Fruit fly (Drosophila melanogaster) whole organism, embryonic: ENCODE measurements around the gene Hs6st.

ENCODE experiments used
- CG9609 ChIP-seq: fragments of 200-800 bp; sonication (Bioruptor generic); optimal IDR thresholded peaks from 3 replicates; lab custom pipeline; 2016; ENCODE audit warnings: missing biosample characterization, missing genetic modification characterization
- Gug ChIP-seq: fragments of 200-800 bp; sonication (Bioruptor generic); IDR thresholded peaks from 4 replicates; pipeline ENCODE4 v1.3.6; 2022; ENCODE audit warnings: missing biosample characterization, missing genetic modification characterization
- H2.0 ChIP-seq: fragments of 200-800 bp; sonication (Bioruptor generic); IDR thresholded peaks from 2 replicates; pipeline ENCODE4 v1.3.6; 2022; ENCODE audit warnings: missing biosample characterization, missing genetic modification characterization
- br ChIP-seq: fragments of >200 bp; optimal IDR thresholded peaks from 2 replicates; lab custom pipeline; 2017
- chif ChIP-seq, 2 experiments: fragments of 200-800 bp; sonication (Bioruptor generic); optimal IDR thresholded peaks; 3 replicates each; lab custom pipeline; 2016; ENCODE audit warnings: missing biosample characterization in 2 of 2, missing genetic modification characterization in 2 of 2
- dmrt99B ChIP-seq: fragments of 200-800 bp; sonication (Bioruptor generic); optimal IDR thresholded peaks from 2 replicates; lab custom pipeline; 2018; ENCODE audit warnings: missing biosample characterization, mild to moderate bottlenecking, missing genetic modification characterization, moderate library complexity
- pnt ChIP-seq: fragments of 200-800 bp; sonication (Bioruptor generic); optimal IDR thresholded peaks from 3 replicates; lab custom pipeline; 2016; ENCODE audit warnings: missing biosample characterization, missing genetic modification characterization
- zfh2 ChIP-seq: fragments of 200-800 bp; sonication (Bioruptor generic); optimal IDR thresholded peaks from 2 replicates; lab custom pipeline; 2016; ENCODE audit warnings: missing biosample characterization, missing genetic modification characterization

DNA sequence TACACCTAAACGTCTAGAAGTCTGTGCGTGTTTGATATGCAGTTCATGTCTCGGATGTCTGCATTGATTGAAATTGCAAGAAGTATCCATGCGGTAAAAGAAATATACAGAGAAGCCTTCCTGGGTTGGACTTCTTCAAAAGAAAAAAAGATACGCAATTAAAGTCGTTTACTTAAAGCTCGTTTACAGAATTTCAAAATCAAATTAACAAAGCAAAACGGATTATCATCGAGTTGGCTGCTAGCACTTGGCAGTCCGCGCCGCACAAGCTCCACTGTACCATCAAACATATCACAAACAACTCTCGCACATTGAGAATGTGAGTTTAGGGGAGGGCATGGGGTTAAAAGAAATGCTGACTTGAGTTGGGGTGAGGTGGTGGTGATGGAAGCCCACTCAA lies 9.9 kb downstream of the Hs6st start:
- TF ChIP-seq H2.0 (GFP tag; lab: Robert Waterston, UW) (peak; percentile 86), zfh2 (GFP tag; lab: Kevin White, UChicago) (no peak), chif (GFP tag; optimal IDR thresholded peaks at IDR 0.05; lab: Kevin White, UChicago) (peak; percentile 82 to 87), Gug (GFP tag; lab: Robert Waterston, UW) (peak; percentile 85; the same call in 3 of the 4 replicates), br (no peak), dmrt99B (tag; lab: Kevin White, UChicago) (peak; percentile 84), pnt (peak; percentile 84), CG9609 (peak; percentile 70)
